Worm (Caenorhabditis elegans) whole organism, early embryonic: Measurements from ENCODE around the gene drp-1.
"Not testable (repeated sequence)": the region's sequence is repeated elsewhere in the genome, so short reads cannot be mapped to it uniquely, and the experiment has no call there.

Experiments
- ama-1 ChIP-seq: fragments of 150-350 bp; optimal IDR thresholded peaks from 2 replicates; lab custom pipeline; 2014
- hmg-4 ChIP-seq: fragments of 200-800 bp; sonication (Bioruptor generic); optimal IDR thresholded peaks from 2 replicates; lab custom pipeline; 2018; ENCODE audit warnings: mild to moderate bottlenecking, missing genetic modification characterization, missing compliant biosample characterization
- pes-1 ChIP-seq: fragments of 200-800 bp; sonication (Bioruptor generic); IDR thresholded peaks from 2 replicates; pipeline ENCODE4 v1.3.6; 2022; ENCODE audit warnings: missing genetic modification reagents, missing genetic modification characterization, missing compliant biosample characterization
- tbx-11 ChIP-seq: fragments of 200-800 bp; sonication (Bioruptor generic); IDR thresholded peaks from 2 replicates; pipeline ENCODE4 v1.3.6; 2022; ENCODE audit warnings: missing genetic modification characterization, missing compliant biosample characterization
- tra-4 ChIP-seq: sonication (generic microtip); optimal IDR thresholded peaks from 2 replicates; lab custom pipeline; 2017; ENCODE audit warnings: missing genetic modification characterization, missing compliant biosample characterization

DNA sequence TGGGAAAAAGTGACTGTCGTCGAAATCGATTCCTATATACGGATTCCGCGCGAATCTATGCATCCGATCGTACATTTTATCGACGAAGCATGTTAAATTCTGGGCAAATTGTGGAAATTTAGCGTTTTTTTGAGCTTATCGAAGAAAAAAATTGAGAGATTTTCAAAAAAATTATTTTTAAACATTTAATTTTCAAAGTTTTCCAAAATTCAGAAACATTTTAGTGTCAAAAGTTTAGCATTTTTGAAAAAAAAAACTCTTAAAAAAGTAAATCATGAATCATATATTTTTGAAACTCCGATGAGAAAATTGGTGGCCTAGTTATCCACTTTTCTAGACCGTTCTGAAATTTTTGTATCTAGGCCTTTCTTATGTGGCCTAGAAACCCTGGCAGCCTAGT, 47.2 kb upstream of the drp-1 start, which contains the start of gene B0273.115:
- TF ChIP-seq hmg-4; pes-1 (GFP tag; lab: Robert Waterston, UW); ama-1; tbx-11 (GFP tag; lab: Robert Waterston, UW); tra-4 (tag; lab: Kevin White, UChicago): not testable (repeated sequence)
